Worm (Caenorhabditis elegans) whole organism, dauer: Measurements from ENCODE around the gene pigg-1.

ENCODE experiments used
- unc-62 ChIP-seq: sonication (generic microtip); optimal IDR thresholded peaks from 2 replicates; lab custom pipeline; 2017; ENCODE audit warnings: missing biosample characterization, missing genetic modification reagents, missing genetic modification characterization

pigg-1 gene

DNA sequence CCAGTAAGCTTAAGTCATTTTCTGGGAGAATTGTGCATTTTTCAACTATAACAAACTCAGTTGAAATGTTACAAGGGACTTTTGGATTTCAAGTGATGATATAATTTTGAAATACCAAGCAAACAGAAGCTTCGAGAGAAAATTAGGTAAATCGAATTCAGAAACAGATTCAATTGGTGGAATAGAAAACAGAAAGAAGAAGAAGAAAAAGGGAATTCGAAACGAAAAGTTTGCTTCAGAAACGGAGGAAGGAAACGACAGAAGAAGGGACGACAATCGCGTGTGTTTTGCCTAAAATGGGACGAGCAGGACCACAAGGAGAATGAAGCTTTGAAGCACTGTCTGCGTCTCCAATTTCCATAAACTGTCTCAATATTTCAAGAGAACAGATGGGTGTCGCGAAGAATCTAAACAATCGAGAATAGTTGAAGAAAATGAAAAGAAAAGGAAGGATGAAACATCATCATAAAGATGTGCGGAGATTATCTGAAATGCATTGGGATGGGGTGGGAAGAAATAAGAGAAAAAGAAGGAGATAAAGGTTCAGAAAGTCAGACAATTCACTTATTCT is 12.3 kb downstream of the pigg-1 start:
- TF ChIP-seq unc-62 = no peak

DNA sequence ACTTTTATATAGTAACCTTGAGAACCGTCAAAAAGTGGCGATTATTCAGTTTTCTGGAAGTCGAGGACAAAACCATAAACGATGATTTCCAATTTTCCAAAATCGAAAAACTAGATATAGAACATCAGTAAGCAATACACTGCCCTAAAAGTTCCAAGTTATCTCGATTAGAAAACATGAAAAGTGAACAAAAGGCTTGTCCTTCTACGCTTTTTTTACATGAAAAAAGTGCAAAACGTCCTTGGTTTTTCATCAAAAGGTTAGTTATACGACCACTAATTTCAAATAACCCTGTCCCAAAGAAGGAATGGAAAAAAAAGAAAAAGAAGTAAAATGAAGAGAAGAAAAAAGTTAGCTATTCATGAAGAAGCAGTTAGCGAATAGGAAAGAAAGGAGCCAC is 14.1 kb downstream of the pigg-1 start:
- no peak for TF ChIP-seq unc-62

ce11 chrII:8585036-8585627 is 14.9 kb downstream of the pigg-1 start, which contains the start of gene F54C9.11:
TSS of gene F54C9.11 (minus strand) at chrII:8585086.
- TF ChIP-seq unc-62 = no peak

DNA sequence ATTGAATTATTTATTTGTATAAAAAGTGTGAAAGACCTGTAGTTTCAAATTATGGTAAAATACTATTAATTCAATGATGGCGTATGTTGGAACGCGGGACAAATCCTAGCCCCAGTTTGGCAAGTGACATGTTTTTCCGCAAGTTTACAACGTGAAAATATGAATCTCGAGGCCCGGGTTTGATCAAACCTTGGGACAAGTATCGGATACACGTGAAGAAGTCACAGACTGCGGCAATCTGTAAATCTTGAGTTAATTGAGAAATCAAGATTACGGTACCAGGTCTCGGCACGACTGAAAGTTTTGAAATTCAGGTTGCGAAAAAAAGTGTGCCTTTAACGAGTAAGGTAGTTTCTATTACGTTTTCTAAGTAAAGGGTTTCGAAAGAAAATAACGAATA is 17.0 kb downstream of the pigg-1 start:
- no peak for TF ChIP-seq unc-62

- TF ChIP-seq unc-62 = no peak
These were observed 18.4 kb downstream of the pigg-1 start, which contains the start of gene arl-1 for ce11 chrII:8581700-8582099. TSS of gene arl-1 (plus strand) at chrII:8582000.

DNA sequence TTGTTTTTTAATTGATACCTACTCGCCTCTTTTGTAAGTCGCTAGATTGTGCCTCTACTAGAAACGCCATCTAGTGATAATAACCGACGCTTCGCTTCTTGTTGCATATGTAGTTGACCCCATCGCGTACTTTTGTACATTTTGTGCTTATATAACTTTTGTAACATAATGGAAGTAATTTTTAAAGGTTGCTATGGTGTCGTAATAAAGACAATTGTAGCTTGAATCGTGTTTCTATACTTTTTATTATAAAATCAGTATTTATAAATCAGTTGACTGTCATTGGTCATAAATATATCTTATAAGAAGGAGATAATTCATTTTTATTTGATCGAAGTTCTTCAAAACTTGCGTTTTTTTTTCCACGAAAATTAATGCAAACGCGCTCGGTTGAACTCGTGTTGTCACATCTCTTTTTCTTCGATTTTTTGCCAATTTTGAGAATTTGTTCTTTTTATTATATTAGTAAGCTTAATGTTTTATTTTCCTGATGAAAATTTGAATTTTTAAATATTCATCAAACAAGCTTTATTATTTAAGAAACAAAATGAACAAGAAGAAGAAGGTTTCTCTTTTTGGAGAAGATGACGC is 22.5 kb downstream of the pigg-1 start, which contains the start of gene F54C9.9:
F54C9.9 (plus strand) TSS at position 541 of the 591 bp plus-strand sequence.
- TF ChIP-seq unc-62 = no peak

ce11 chrII:8575184-8575583 is 24.9 kb downstream of the pigg-1 start, which contains the start of gene puf-5:
TSS of gene puf-5 (plus strand) at chrII:8575541.
- no peak for TF ChIP-seq unc-62

- TF ChIP-seq unc-62 = no peak
These were observed 27.0 kb downstream of the pigg-1 start, which contains the start of gene F54C9.7 for ce11 chrII:8573044-8573443. TSS of gene F54C9.7 (plus strand) at chrII:8573344.

- no peak for TF ChIP-seq unc-62
These were observed 29.1 kb downstream of the pigg-1 start, which contains the start of gene bcs-1 for ce11 chrII:8570977-8571376. TSS of gene bcs-1 (plus strand) at chrII:8571085.

ce11 chrII:8569038-8569977 is 30.8 kb downstream of the pigg-1 start, which contains the start of the genes col-38 and rpl-5:
TSS of gene col-38 (minus strand) at chrII:8569088.
TSS of gene rpl-5 (plus strand) at chrII:8569927.
- no peak for TF ChIP-seq unc-62

- no peak for TF ChIP-seq unc-62
These were observed 31.7 kb downstream of the pigg-1 start for ce11 chrII:8568234-8568969.

DNA sequence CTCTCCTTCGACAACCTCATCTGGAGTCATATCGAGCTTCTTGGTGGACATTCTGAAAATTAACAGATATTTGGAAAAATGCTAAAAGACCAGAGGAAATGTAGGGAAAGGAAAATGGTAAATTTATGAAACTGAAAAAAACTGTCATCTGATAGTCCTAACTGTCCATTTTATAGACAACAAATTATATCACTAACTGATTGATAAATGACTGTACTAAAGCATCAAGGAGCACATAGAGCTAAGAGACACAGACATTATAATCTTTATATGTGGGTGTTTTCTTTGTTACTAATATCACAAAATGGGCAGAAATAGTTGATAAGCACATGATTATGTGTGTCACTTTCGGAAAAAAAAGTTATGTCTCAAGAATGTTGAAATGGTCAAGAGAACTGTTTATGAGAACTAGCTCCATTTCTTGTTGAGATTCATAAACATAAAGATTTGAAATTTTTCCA is 33.2 kb downstream of the pigg-1 start, which contains the start of gene F54C9.3:
F54C9.3 (minus strand) TSS at position 51 of the 461 bp plus-strand sequence.
- TF ChIP-seq unc-62 = no peak

DNA sequence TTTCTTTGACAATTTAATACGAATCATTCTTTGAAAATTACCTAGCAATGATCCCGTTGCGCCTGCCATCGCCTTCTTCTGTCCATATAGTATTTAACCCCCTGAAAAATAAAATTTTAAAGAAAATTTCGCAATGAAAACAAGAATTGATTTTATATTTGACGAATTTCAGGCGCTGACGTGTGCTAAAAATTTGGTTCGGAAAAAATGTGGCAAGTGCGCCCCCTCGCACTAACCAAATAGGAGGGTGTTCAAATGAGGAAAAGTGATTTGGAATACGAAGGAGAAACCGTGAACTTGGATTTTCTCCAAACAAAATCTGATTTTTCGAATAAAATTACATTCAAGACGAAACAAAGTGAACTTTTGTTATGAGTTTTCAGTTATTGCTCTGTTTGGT is 34.0 kb downstream of the pigg-1 start, which contains the start of gene stc-1:
stc-1 (minus strand) TSS at position 101 of the 400 bp plus-strand sequence.
- TF ChIP-seq unc-62 = no peak

DNA sequence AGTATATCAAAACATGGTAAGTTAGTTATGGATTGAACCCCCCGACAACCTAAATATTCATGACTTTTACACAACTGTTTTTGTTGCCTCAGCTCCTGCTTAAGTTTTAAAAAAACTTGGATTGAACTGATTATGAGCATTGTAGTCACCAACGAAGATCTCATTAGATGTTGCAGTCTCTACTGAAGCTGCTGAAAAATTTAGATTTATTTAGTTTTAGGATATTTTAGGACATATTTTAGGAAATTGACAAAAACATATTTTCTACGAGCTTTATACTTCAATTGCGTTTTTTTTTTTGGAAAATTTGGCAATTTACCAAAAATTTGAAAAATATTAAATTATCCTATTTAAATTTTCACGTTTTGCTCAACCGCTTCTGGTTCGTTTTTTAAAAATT is 38.1 kb downstream of the pigg-1 start, which contains the start of gene F54C9.14:
F54C9.14 (plus strand) TSS at position 301 of the 400 bp plus-strand sequence.
- TF ChIP-seq unc-62 = no peak

ce11 chrII:8561227-8561626 is 38.8 kb downstream of the pigg-1 start, which contains the start of gene iff-2:
TSS of gene iff-2 (minus strand) at chrII:8561367.
- TF ChIP-seq unc-62 = no peak
